Fruit fly (Drosophila melanogaster): Measurements from ENCODE around the gene CG3164.

Gene CG3164

dm6 chr2L:128977-129941 lies 1.3 kb downstream of the CG3164 start (continued):
- TF ChIP-seq CTCF (GFP tag; optimal IDR thresholded peaks at IDR 0.05): peak; percentile 8
- TF ChIP-seq CG13296 (GFP tag; optimal IDR thresholded peaks at IDR 0.05): peak; percentile 66
- peak; percentile 2 for TF ChIP-seq Sry-δ (GFP tag; optimal IDR thresholded peaks at IDR 0.05)
- no peak; the same call in 1 of the 2 replicates for TF ChIP-seq E2f1 (GFP tag; IDR thresholded peaks at IDR 0.05)
- TF ChIP-seq CoRest (tag; optimal IDR thresholded peaks at IDR 0.05): peak; percentile 23
- no peak for TF ChIP-seq Lim3 (GFP tag; IDR thresholded peaks at IDR 0.05)
- TF ChIP-seq eve (GFP tag; optimal IDR thresholded peaks at IDR 0.05): peak in 1 of 2 experiments; percentile 77
- no peak for TF ChIP-seq CG7745 (tag; optimal IDR thresholded peaks at IDR 0.05)
- no peak for TF ChIP-seq CG9876 (GFP tag; optimal IDR thresholded peaks at IDR 0.05)
- TF ChIP-seq amos (GFP tag; IDR thresholded peaks at IDR 0.05; ENCODE audit: partially characterized antibody): peak; percentile 49; the same call in 1 of the 2 replicates
- no peak for TF ChIP-seq CG15696 (tag; optimal IDR thresholded peaks at IDR 0.05)
- TF ChIP-seq chinmo (GFP tag; IDR thresholded peaks at IDR 0.05; ENCODE audit: partially characterized antibody): peak; percentile 95
- TF ChIP-seq CG5953 (GFP tag; IDR thresholded peaks at IDR 0.05): no peak
- peak; percentile 31 for TF ChIP-seq PHDP (tag; optimal IDR thresholded peaks at IDR 0.05)
- peak; percentile 83 for TF ChIP-seq CG2199 (GFP tag; IDR thresholded peaks at IDR 0.05)
- no peak for TF ChIP-seq CG12236 (GFP tag; optimal IDR thresholded peaks at IDR 0.05)
- no peak for TF ChIP-seq Xbp1 (GFP tag; optimal IDR thresholded peaks at IDR 0.05)
- no peak for TF ChIP-seq fu2 (GFP tag; optimal IDR thresholded peaks at IDR 0.05)
- peak; percentile 60; the same call in 2 of the 3 replicates for TF ChIP-seq zfh1 (GFP tag; IDR thresholded peaks at IDR 0.05)
- no peak for TF ChIP-seq sens-2 (GFP tag; IDR thresholded peaks at IDR 0.05)
- peak; percentile 25; the same call in 1 of the 2 replicates for TF ChIP-seq ato (GFP tag; IDR thresholded peaks at IDR 0.05; ENCODE audit: partially characterized antibody)
- no peak for TF ChIP-seq Hr51 (GFP tag; optimal IDR thresholded peaks at IDR 0.05)
- no peak; the same call in 1 of the 2 replicates for TF ChIP-seq GATAe (GFP tag; conservative IDR thresholded peaks at IDR 0.05)
- peak; percentile 66; the same call in 2 of the 3 replicates for TF ChIP-seq z (GFP tag; IDR thresholded peaks at IDR 0.05)
- TF ChIP-seq CG7928 (GFP tag; optimal IDR thresholded peaks at IDR 0.05): no peak
- TF ChIP-seq nau (GFP tag; optimal IDR thresholded peaks at IDR 0.05): peak; percentile 17
- TF ChIP-seq CG7786 (GFP tag; optimal IDR thresholded peaks at IDR 0.05): no peak
- peak in 1 of 2 experiments; percentile 85 for TF ChIP-seq Pdp1 (GFP tag; optimal IDR thresholded peaks at IDR 0.05)
- no peak for TF ChIP-seq gt (GFP tag; IDR thresholded peaks at IDR 0.05)
- no peak for TF ChIP-seq Doc3 (GFP tag; IDR thresholded peaks at IDR 0.05; ENCODE audit: partially characterized antibody)
- 0 out of 2 replicates have a peak, but pooled peaks have one; percentile 27 for TF ChIP-seq Drgx (GFP tag; IDR thresholded peaks at IDR 0.05)
- no peak for TF ChIP-seq fd102C (GFP tag; optimal IDR thresholded peaks at IDR 0.05)
- TF ChIP-seq Dek (tag; optimal IDR thresholded peaks at IDR 0.05): no peak
- TF ChIP-seq gfzf (GFP tag; optimal IDR thresholded peaks at IDR 0.05): no peak
- TF ChIP-seq CG17385 (GFP tag; optimal IDR thresholded peaks at IDR 0.05): peak; percentile 60
- no peak for TF ChIP-seq CG2889 (GFP tag; IDR thresholded peaks at IDR 0.05)
- no peak for TF ChIP-seq hkb (optimal IDR thresholded peaks at IDR 0.05)
- TF ChIP-seq hkb (GFP tag; IDR thresholded peaks at IDR 0.05): peak; percentile 42; the same call in 1 of the 2 replicates
- no peak for TF ChIP-seq CG10959 (GFP tag; IDR thresholded peaks at IDR 0.05)
- TF ChIP-seq CG16813 (GFP tag; IDR thresholded peaks at IDR 0.05; ENCODE audit: partially characterized antibody): no peak
- no peak for TF ChIP-seq CG7372 (GFP tag; IDR thresholded peaks at IDR 0.05)
- TF ChIP-seq H2.0 (GFP tag; IDR thresholded peaks at IDR 0.05): no peak
- TF ChIP-seq CG15011 (GFP tag; optimal IDR thresholded peaks at IDR 0.05): no peak
- TF ChIP-seq repo (GFP tag; optimal IDR thresholded peaks at IDR 0.05): no peak
- TF ChIP-seq knrl (GFP tag; IDR thresholded peaks at IDR 0.05; ENCODE audit: partially characterized antibody): no peak
- no peak for TF ChIP-seq tup (GFP tag; optimal IDR thresholded peaks at IDR 0.05)
- peak; percentile 72 for TF ChIP-seq BtbVII (GFP tag; optimal IDR thresholded peaks at IDR 0.05)
- TF ChIP-seq bcd (GFP tag; optimal IDR thresholded peaks at IDR 0.05): no peak

Data from whole organism, embryonic.